Fruit fly (Drosophila melanogaster): ENCODE data around the gene CG13295.

The CG13295 gene

DNA sequence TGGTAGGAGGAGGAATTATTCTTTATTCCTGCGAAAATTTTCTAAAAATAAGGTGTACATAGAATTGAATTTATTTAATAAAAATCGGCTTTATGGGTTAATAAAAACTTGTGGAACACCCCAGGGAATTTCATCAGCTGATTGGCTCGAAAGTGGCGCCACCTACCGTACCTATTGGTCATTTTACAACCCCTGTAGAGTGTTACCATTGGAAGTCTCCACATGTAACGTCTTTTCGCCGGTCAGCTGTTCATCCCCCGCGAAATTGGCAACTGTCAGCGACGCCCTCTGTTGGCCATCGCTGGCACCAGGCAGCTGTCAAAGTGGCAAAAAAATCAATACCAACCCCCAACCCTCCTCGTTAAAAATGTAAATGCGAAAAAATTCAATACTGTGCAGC is 7.5 kb upstream of the CG13295 start, which contains the start of gene CG13293 (continued):
- TF ChIP-seq mirr (GFP tag; optimal IDR thresholded peaks at IDR 0.05) (no peak), Drgx (GFP tag; IDR thresholded peaks at IDR 0.05) (no peak), org-1 (GFP tag; optimal IDR thresholded peaks at IDR 0.05) (no peak), CG2712 (tag; optimal IDR thresholded peaks at IDR 0.05) (no peak), Lpt (GFP tag; optimal IDR thresholded peaks at IDR 0.05) (no peak), CG10565 (GFP tag; optimal IDR thresholded peaks at IDR 0.05) (no peak), MBD-R2 (GFP tag; IDR thresholded peaks at IDR 0.05) (peak; percentile 22; the same call in 1 of the 2 replicates), CG7987 (GFP tag; optimal IDR thresholded peaks at IDR 0.05) (no peak), CG14965 (GFP tag; optimal IDR thresholded peaks at IDR 0.05; ENCODE audit: borderline replicate concordance) (no peak), slbo (GFP tag; IDR thresholded peaks at IDR 0.05) (no peak), CG9797 (GFP tag; optimal IDR thresholded peaks at IDR 0.05) (peak; percentile 2), crp (GFP tag; optimal IDR thresholded peaks at IDR 0.05) (peak; percentile 39 to 87), nau (GFP tag; optimal IDR thresholded peaks at IDR 0.05) (no peak), Max (GFP tag; optimal IDR thresholded peaks at IDR 0.05) (no peak), sc (optimal IDR thresholded peaks at IDR 0.05) (no peak), sc (GFP tag; optimal IDR thresholded peaks at IDR 0.05) (no peak), CG7928 (GFP tag; optimal IDR thresholded peaks at IDR 0.05) (no peak), CG2875 (GFP tag; optimal IDR thresholded peaks at IDR 0.05) (no peak), CG11247 (GFP tag; IDR thresholded peaks at IDR 0.05) (no peak), Hr3 (GFP tag; optimal IDR thresholded peaks at IDR 0.05) (no peak), CG14710 (tag; optimal IDR thresholded peaks at IDR 0.05) (peak; percentile 17), scrt (GFP tag; optimal IDR thresholded peaks at IDR 0.05) (peak; percentile 53), ase (GFP tag; IDR thresholded peaks at IDR 0.05) (no peak), B-H2 (GFP tag; optimal IDR thresholded peaks at IDR 0.05) (no peak), Awh (GFP tag; IDR thresholded peaks at IDR 0.05) (no peak), fd64A (GFP tag; optimal IDR thresholded peaks at IDR 0.05) (no peak), pros (GFP tag; optimal IDR thresholded peaks at IDR 0.05) (no peak), CG8478 (optimal IDR thresholded peaks at IDR 0.05) (no peak), CG8924 (tag; optimal IDR thresholded peaks at IDR 0.05) (no peak), cad (GFP tag; optimal IDR thresholded peaks at IDR 0.05) (peak; percentile 28), CG31388 (GFP tag; optimal IDR thresholded peaks at IDR 0.05) (no peak), Nf-YB (GFP tag; optimal IDR thresholded peaks at IDR 0.05) (no peak), bbx (GFP tag; IDR thresholded peaks at IDR 0.05; ENCODE audit: partially characterized antibody) (no peak), CG4707 (GFP tag; optimal IDR thresholded peaks at IDR 0.05) (no peak), bcd (GFP tag; optimal IDR thresholded peaks at IDR 0.05) (no peak), row (GFP tag; IDR thresholded peaks at IDR 0.05) (peak; percentile 61; the same call in 2 of the 3 replicates), CG12659 (GFP tag; optimal IDR thresholded peaks at IDR 0.05) (peak; percentile 20), Dip2 (GFP tag; IDR thresholded peaks at IDR 0.05) (no peak), Six4 (GFP tag; optimal IDR thresholded peaks at IDR 0.05) (no peak), CG2199 (GFP tag; IDR thresholded peaks at IDR 0.05) (no peak), tup (GFP tag; optimal IDR thresholded peaks at IDR 0.05) (no peak), sqz (GFP tag; optimal IDR thresholded peaks at IDR 0.05) (peak; percentile 69), slp2 (GFP tag; optimal IDR thresholded peaks at IDR 0.05) (no peak), stc (GFP tag; IDR thresholded peaks at IDR 0.05) (no peak), ewg (GFP tag; optimal IDR thresholded peaks at IDR 0.05) (no peak), CG11560 (tag; IDR thresholded peaks at IDR 0.05) (no peak), CG31365 (tag; optimal IDR thresholded peaks at IDR 0.05) (no peak), crol (GFP tag; IDR thresholded peaks at IDR 0.05) (no peak), CG17912 (GFP tag; optimal IDR thresholded peaks at IDR 0.05) (no peak), Fer2 (tag; optimal IDR thresholded peaks at IDR 0.05) (no peak), her (GFP tag; optimal IDR thresholded peaks at IDR 0.05) (no peak), vvl (GFP tag; IDR thresholded peaks at IDR 0.05) (peak; percentile 32; the same call in 1 of the 2 replicates)
